Fruit fly (Drosophila melanogaster) whole organism, embryonic: Measurements from ENCODE around the gene Cpr30F.

Source experiments
- ATbp ChIP-seq: fragments of 200-800 bp; sonication (Bioruptor generic); optimal IDR thresholded peaks from 2 replicates; lab custom pipeline; 2017; ENCODE audit warnings: missing biosample characterization, mild to moderate bottlenecking, missing genetic modification characterization, missing genetic modification reagents
- Aef1 ChIP-seq: fragments of 200-800 bp; sonication (Bioruptor generic); IDR thresholded peaks from 3 replicates; pipeline ENCODE4 v1.3.6; 2022; ENCODE audit warnings: missing biosample characterization, missing genetic modification characterization
- B-H2 ChIP-seq: fragments of 200-800 bp; sonication (Bioruptor generic); optimal IDR thresholded peaks from 2 replicates; lab custom pipeline; 2018; ENCODE audit warnings: missing biosample characterization, mild to moderate bottlenecking, missing genetic modification characterization
- Bgb ChIP-seq: fragments of 200-800 bp; sonication (Bioruptor generic); IDR thresholded peaks from 2 replicates; pipeline ENCODE4 v1.3.6; 2022; ENCODE audit warnings: missing biosample characterization, missing genetic modification characterization; ENCODE audit not compliant: partially characterized antibody
- CG11085 ChIP-seq: fragments of 200-800 bp; sonication (Bioruptor generic); IDR thresholded peaks from 2 replicates; pipeline ENCODE4 v1.3.6; 2022; ENCODE audit warnings: missing biosample characterization, missing genetic modification characterization
- CG11560 ChIP-seq: fragments of 200-800 bp; sonication (Bioruptor generic); IDR thresholded peaks from 3 replicates; pipeline ENCODE4 v1.3.6; 2022; ENCODE audit warnings: missing biosample characterization, missing genetic modification characterization
- CG12155 ChIP-seq: fragments of 200-800 bp; sonication (Bioruptor generic); optimal IDR thresholded peaks from 3 replicates; lab custom pipeline; 2016; ENCODE audit warnings: missing biosample characterization, missing genetic modification characterization
- CG13287 ChIP-seq: fragments of 200-800 bp; sonication (Bioruptor generic); IDR thresholded peaks from 2 replicates; pipeline ENCODE4 v1.3.6; 2022; ENCODE audit warnings: missing biosample characterization, missing genetic modification characterization; ENCODE audit not compliant: partially characterized antibody
- CG15514 ChIP-seq: fragments of 200-800 bp; sonication (Bioruptor generic); optimal IDR thresholded peaks from 3 replicates; lab custom pipeline; 2017; ENCODE audit warnings: missing biosample characterization, missing genetic modification characterization, mild to moderate bottlenecking, moderate library complexity, missing genetic modification reagents
- CG15601 ChIP-seq: fragments of 200-800 bp; sonication (Bioruptor generic); optimal IDR thresholded peaks from 3 replicates; lab custom pipeline; 2019; ENCODE audit warnings: missing biosample characterization, mild to moderate bottlenecking, missing genetic modification characterization, moderate library complexity
- CG1603 ChIP-seq: fragments of 200-800 bp; sonication (Bioruptor generic); optimal IDR thresholded peaks from 2 replicates; lab custom pipeline; 2019; ENCODE audit warnings: missing biosample characterization, mild to moderate bottlenecking, missing genetic modification characterization, moderate library complexity
- CG16813 ChIP-seq: fragments of 200-800 bp; sonication (Bioruptor generic); IDR thresholded peaks from 3 replicates; pipeline ENCODE4 v1.3.6; 2022; ENCODE audit warnings: missing biosample characterization, missing genetic modification characterization; ENCODE audit not compliant: partially characterized antibody
- CG2202 ChIP-seq: fragments of 200-800 bp; sonication (Bioruptor generic); optimal IDR thresholded peaks from 2 replicates; lab custom pipeline; 2018; ENCODE audit warnings: missing biosample characterization, mild to moderate bottlenecking, missing genetic modification characterization
- CG34224 ChIP-seq: fragments of 200-800 bp; sonication (Bioruptor generic); IDR thresholded peaks from 3 replicates; pipeline ENCODE4 v1.3.6; 2022; ENCODE audit warnings: missing biosample characterization, missing genetic modification characterization; ENCODE audit not compliant: partially characterized antibody
- CG42726 ChIP-seq: fragments of 200-800 bp; sonication (Bioruptor generic); IDR thresholded peaks from 2 replicates; pipeline ENCODE4 v1.3.6; 2022; ENCODE audit warnings: missing biosample characterization, missing genetic modification characterization; ENCODE audit not compliant: partially characterized antibody
- CG6854 ChIP-seq: fragments of 200-800 bp; sonication (Bioruptor generic); optimal IDR thresholded peaks from 3 replicates; lab custom pipeline; 2017; ENCODE audit warnings: missing biosample characterization, mild to moderate bottlenecking, missing genetic modification characterization
- CG7357 ChIP-seq: fragments of 200-800 bp; sonication (Bioruptor generic); IDR thresholded peaks from 3 replicates; pipeline ENCODE4 v1.3.6; 2022; ENCODE audit warnings: missing biosample characterization, missing genetic modification characterization
- CG7839 ChIP-seq: fragments of 200-800 bp; sonication (Bioruptor generic); optimal IDR thresholded peaks from 3 replicates; lab custom pipeline; 2018; ENCODE audit warnings: missing biosample characterization, mild to moderate bottlenecking, missing genetic modification characterization, moderate library complexity
- CTCF ChIP-seq: fragments of 200-800 bp; sonication (Bioruptor generic); optimal IDR thresholded peaks from 2 replicates; lab custom pipeline; 2017; ENCODE audit warnings: missing biosample characterization, mild to moderate bottlenecking, missing genetic modification characterization, moderate library complexity
- CrebB ChIP-seq: fragments of 200-800 bp; sonication (Bioruptor generic); optimal IDR thresholded peaks from 3 replicates; lab custom pipeline; 2018; ENCODE audit warnings: missing biosample characterization, mild to moderate bottlenecking, missing genetic modification characterization
- D19B ChIP-seq: fragments of 200-800 bp; sonication (Bioruptor generic); optimal IDR thresholded peaks from 2 replicates; lab custom pipeline; 2017; ENCODE audit warnings: missing biosample characterization, mild to moderate bottlenecking, missing genetic modification characterization
- Dek ChIP-seq: fragments of 200-800 bp; sonication (Bioruptor generic); optimal IDR thresholded peaks from 3 replicates; lab custom pipeline; 2019; ENCODE audit warnings: missing biosample characterization, mild to moderate bottlenecking, missing genetic modification characterization, moderate library complexity
- Dip3 ChIP-seq: fragments of 200-800 bp; sonication (Bioruptor generic); optimal IDR thresholded peaks from 3 replicates; lab custom pipeline; 2016; ENCODE audit warnings: missing biosample characterization, missing genetic modification characterization
- Fer3 ChIP-seq: fragments of 200-800 bp; sonication (Bioruptor generic); optimal IDR thresholded peaks from 2 replicates; lab custom pipeline; 2018; ENCODE audit warnings: missing biosample characterization, mild to moderate bottlenecking, missing genetic modification characterization, moderate library complexity
- H2.0 ChIP-seq: fragments of 200-800 bp; sonication (Bioruptor generic); IDR thresholded peaks from 2 replicates; pipeline ENCODE4 v1.3.6; 2022; ENCODE audit warnings: missing biosample characterization, missing genetic modification characterization
- HLH4C ChIP-seq: fragments of 200-800 bp; sonication (Bioruptor generic); IDR thresholded peaks from 3 replicates; pipeline ENCODE4 v1.3.6; 2022; ENCODE audit warnings: missing biosample characterization, missing genetic modification characterization; ENCODE audit not compliant: partially characterized antibody
- Hr39 ChIP-seq: fragments of >200 bp; optimal IDR thresholded peaks from 2 replicates; lab custom pipeline; 2017
- Hr78 ChIP-seq, 2 experiments: fragments of 200-800 bp in 1 of 2; fragments of >200 bp in 1 of 2; sonication (Bioruptor generic) in 1 of 2; optimal IDR thresholded peaks; 2 replicates each; lab custom pipeline; 2017 to 2019; ENCODE audit warnings: missing biosample characterization in 2 of 2, missing genetic modification characterization in 2 of 2, mild to moderate bottlenecking in 1 of 2, moderate library complexity in 1 of 2
- Hsf ChIP-seq: fragments of 200-800 bp; sonication (Bioruptor generic); optimal IDR thresholded peaks from 3 replicates; lab custom pipeline; 2016; ENCODE audit warnings: missing biosample characterization, missing genetic modification characterization
- Lpt ChIP-seq: fragments of >200 bp; optimal IDR thresholded peaks from 2 replicates; lab custom pipeline; 2018; ENCODE audit warnings: missing biosample characterization, missing genetic modification characterization
- MBD-R2 ChIP-seq: fragments of 200-800 bp; sonication (Bioruptor generic); IDR thresholded peaks from 2 replicates; pipeline ENCODE4 v1.3.6; 2022; ENCODE audit warnings: missing biosample characterization, missing genetic modification characterization
- Opbp ChIP-seq: fragments of 200-800 bp; sonication (Bioruptor generic); IDR thresholded peaks from 3 replicates; pipeline ENCODE4 v1.3.6; 2022; ENCODE audit warnings: missing biosample characterization, missing genetic modification characterization; ENCODE audit not compliant: partially characterized antibody
- abd-A ChIP-seq: fragments of 200-800 bp; sonication (Bioruptor generic); optimal IDR thresholded peaks from 3 replicates; lab custom pipeline; 2019; ENCODE audit warnings: missing biosample characterization, mild to moderate bottlenecking, missing genetic modification characterization, moderate library complexity
- al ChIP-seq: fragments of 200-800 bp; sonication (Bioruptor generic); IDR thresholded peaks from 2 replicates; pipeline ENCODE4 v1.3.6; 2022; ENCODE audit warnings: missing biosample characterization, missing genetic modification characterization
- cg ChIP-seq: fragments of 200-800 bp; sonication (Bioruptor generic); optimal IDR thresholded peaks from 3 replicates; lab custom pipeline; 2019; ENCODE audit warnings: missing biosample characterization, mild to moderate bottlenecking, missing genetic modification characterization, moderate library complexity
- fd64A ChIP-seq: fragments of 200-800 bp; sonication (Bioruptor generic); optimal IDR thresholded peaks from 3 replicates; lab custom pipeline; 2018; ENCODE audit warnings: missing biosample characterization, mild to moderate bottlenecking, missing genetic modification characterization
- hb ChIP-seq: fragments of 200-800 bp; sonication (Bioruptor generic); IDR thresholded peaks from 3 replicates; pipeline ENCODE4 v1.3.6; 2022; ENCODE audit warnings: missing biosample characterization, missing genetic modification characterization; ENCODE audit not compliant: partially characterized antibody
- ind ChIP-seq: fragments of 200-800 bp; sonication (Bioruptor generic); optimal IDR thresholded peaks from 3 replicates; lab custom pipeline; 2016; ENCODE audit warnings: missing biosample characterization, missing genetic modification characterization
- insv ChIP-seq, 2 experiments: fragments of 200-800 bp; sonication (Bioruptor generic); optimal IDR thresholded peaks; 3 replicates each; lab custom pipeline; 2016 to 2018; ENCODE audit warnings: missing biosample characterization in 2 of 2, missing genetic modification characterization in 2 of 2
- inv ChIP-seq: fragments of 200-800 bp; sonication (Bioruptor generic); IDR thresholded peaks from 2 replicates; pipeline ENCODE4 v1.3.6; 2022; ENCODE audit warnings: missing biosample characterization, missing genetic modification characterization; ENCODE audit not compliant: partially characterized antibody
- mld ChIP-seq: fragments of 200-800 bp; sonication (Bioruptor generic); IDR thresholded peaks from 3 replicates; pipeline ENCODE4 v1.3.6; 2022; ENCODE audit warnings: missing biosample characterization, missing genetic modification characterization; ENCODE audit not compliant: partially characterized antibody
- p53 ChIP-seq: fragments of 200-800 bp; sonication (Bioruptor generic); optimal IDR thresholded peaks from 2 replicates; lab custom pipeline; 2016; ENCODE audit warnings: missing biosample characterization, missing genetic modification characterization
- phol ChIP-seq: fragments of 200-800 bp; sonication (Bioruptor generic); optimal IDR thresholded peaks from 3 replicates; lab custom pipeline; 2018; ENCODE audit warnings: missing biosample characterization, mild to moderate bottlenecking, missing genetic modification characterization, moderate library complexity
- pita ChIP-seq: fragments of 200-800 bp; sonication (Bioruptor generic); optimal IDR thresholded peaks from 2 replicates; lab custom pipeline; 2017; ENCODE audit warnings: missing biosample characterization, mild to moderate bottlenecking, missing genetic modification characterization
- rib ChIP-seq: fragments of 200-800 bp; sonication (Bioruptor generic); IDR thresholded peaks from 2 replicates; pipeline ENCODE4 v1.3.6; 2022; ENCODE audit warnings: missing biosample characterization, missing genetic modification characterization
- slbo ChIP-seq: fragments of 200-800 bp; sonication (Bioruptor generic); IDR thresholded peaks from 2 replicates; pipeline ENCODE4 v1.3.6; 2022; ENCODE audit warnings: missing biosample characterization, missing genetic modification characterization
- sr ChIP-seq: fragments of 200-800 bp; sonication (Bioruptor generic); IDR thresholded peaks from 3 replicates; pipeline ENCODE4 v1.3.6; 2022; ENCODE audit warnings: missing biosample characterization, missing genetic modification characterization
- tin ChIP-seq: fragments of 200-800 bp; sonication (Bioruptor generic); optimal IDR thresholded peaks from 3 replicates; lab custom pipeline; 2016; ENCODE audit warnings: missing biosample characterization, missing genetic modification characterization
- tna ChIP-seq: fragments of 200-800 bp; sonication (Bioruptor generic); IDR thresholded peaks from 2 replicates; pipeline ENCODE4 v1.3.6; 2022; ENCODE audit warnings: missing biosample characterization, missing genetic modification characterization; ENCODE audit not compliant: partially characterized antibody
- unc-4 ChIP-seq: fragments of 200-800 bp; sonication (Bioruptor generic); IDR thresholded peaks from 2 replicates; pipeline ENCODE4 v1.3.6; 2022; ENCODE audit warnings: missing biosample characterization, missing genetic modification characterization; ENCODE audit not compliant: partially characterized antibody

The Cpr30F gene

dm6 chr2L:9887856-9888269, 45.1 kb downstream of the Cpr30F start, which contains the start of gene Fkbp59 (continued):
- no peak for TF ChIP-seq CG11085 (GFP tag; lab: Robert Waterston, UW)
- no peak for TF ChIP-seq Dek (tag; lab: Kevin White, UChicago)
- TF ChIP-seq CG13287 = peak; percentile 82
- TF ChIP-seq CG15601 (tag; lab: Kevin White, UChicago) = peak; percentile 14
- TF ChIP-seq rib (GFP tag; lab: Robert Waterston, UW) = 0 out of 2 replicates have a peak, but pooled peaks have one; percentile 47
- no peak for TF ChIP-seq CG6854 (GFP tag; lab: Kevin White, UChicago)
- TF ChIP-seq D19B (GFP tag; lab: Kevin White, UChicago) = peak; percentile 97
- peak; percentile 58; the same call in 2 of the 3 replicates for TF ChIP-seq Opbp (GFP tag; lab: Robert Waterston, UW)
- TF ChIP-seq Lpt = no peak
- no peak for TF ChIP-seq Hr78 (GFP tag; optimal IDR thresholded peaks at IDR 0.05; lab: Kevin White, UChicago)
- TF ChIP-seq tin = no peak
- TF ChIP-seq sr = no peak
- TF ChIP-seq slbo = peak; percentile 31; the same call in 1 of the 2 replicates
- peak; percentile 60 for TF ChIP-seq unc-4
- TF ChIP-seq cg (GFP tag; lab: Kevin White, UChicago) = no peak
- peak; percentile 55 for TF ChIP-seq CG16813 (GFP tag; lab: Robert Waterston, UW)
- peak; percentile 40; the same call in 1 of the 2 replicates for TF ChIP-seq CG42726 (GFP tag; lab: Robert Waterston, UW)
- peak; percentile 99 for TF ChIP-seq tna
- TF ChIP-seq ATbp (GFP tag; lab: Kevin White, UChicago) = no peak
- TF ChIP-seq CrebB (tag; lab: Kevin White, UChicago) = peak; percentile 20
- TF ChIP-seq fd64A (GFP tag; lab: Kevin White, UChicago) = no peak
- peak; percentile 24 for TF ChIP-seq B-H2 (GFP tag; lab: Kevin White, UChicago)
- TF ChIP-seq H2.0 (GFP tag; lab: Robert Waterston, UW) = no peak
- peak; percentile 88 for TF ChIP-seq pita (GFP tag; lab: Kevin White, UChicago)
- TF ChIP-seq inv (GFP tag; lab: Robert Waterston, UW) = peak; percentile 55
- peak in 1 of 2 experiments; percentile 43 for TF ChIP-seq insv (GFP tag; optimal IDR thresholded peaks at IDR 0.05; lab: Kevin White, UChicago)
- no peak for TF ChIP-seq CG7357 (GFP tag; lab: Robert Waterston, UW)
- peak; percentile 97 for TF ChIP-seq Bgb (GFP tag; lab: Robert Waterston, UW)
- peak; percentile 63 for TF ChIP-seq CG1603 (tag; lab: Kevin White, UChicago)
- peak; percentile 90 for TF ChIP-seq MBD-R2 (GFP tag; lab: Robert Waterston, UW)
- peak; percentile 84 for TF ChIP-seq mld (GFP tag; lab: Robert Waterston, UW)
- TF ChIP-seq Fer3 (tag; lab: Kevin White, UChicago) = no peak
- TF ChIP-seq CG15514 (GFP tag; lab: Kevin White, UChicago) = peak; percentile 33
- TF ChIP-seq hb (GFP tag; lab: Robert Waterston, UW) = peak; percentile 94
- TF ChIP-seq CG34224 = peak; percentile 21; the same call in 1 of the 3 replicates
- no peak for TF ChIP-seq al
- peak; percentile 95 for TF ChIP-seq CTCF (GFP tag; lab: Kevin White, UChicago)
- TF ChIP-seq phol (tag; lab: Kevin White, UChicago) = peak; percentile 12
- no peak for TF ChIP-seq Hr39 (lab: Kevin White, UChicago)
- TF ChIP-seq Aef1 (GFP tag; lab: Robert Waterston, UW) = no peak
- peak; percentile 63 for TF ChIP-seq abd-A (tag; lab: Kevin White, UChicago)
- no peak for TF ChIP-seq Dip3 (GFP tag; lab: Kevin White, UChicago)
- TF ChIP-seq CG2202 = no peak
- TF ChIP-seq HLH4C (GFP tag; lab: Robert Waterston, UW) = peak; percentile 99
- TF ChIP-seq CG7839 (tag; lab: Kevin White, UChicago) = peak; percentile 15
- TF ChIP-seq CG11560 (tag; lab: Robert Waterston, UW) = no peak
- TF ChIP-seq p53 = no peak
- no peak for TF ChIP-seq ind (GFP tag; lab: Kevin White, UChicago)
- peak; percentile 17 for TF ChIP-seq Hsf (GFP tag; lab: Kevin White, UChicago)
- no peak for TF ChIP-seq CG12155 (GFP tag; lab: Kevin White, UChicago)
